Fruit fly (Drosophila melanogaster) S2 (cell line): ENCODE data around the gene CG44362.

Source experiments
- CG8478 ChIP-seq: fragments of >200 bp; optimal IDR thresholded peaks from 2 replicates; lab custom pipeline; 2018
- CTCF ChIP-seq, 2 experiments: fragments of >200 bp; optimal IDR thresholded peaks; 2 replicates each; lab custom pipeline; 2018

DNA sequence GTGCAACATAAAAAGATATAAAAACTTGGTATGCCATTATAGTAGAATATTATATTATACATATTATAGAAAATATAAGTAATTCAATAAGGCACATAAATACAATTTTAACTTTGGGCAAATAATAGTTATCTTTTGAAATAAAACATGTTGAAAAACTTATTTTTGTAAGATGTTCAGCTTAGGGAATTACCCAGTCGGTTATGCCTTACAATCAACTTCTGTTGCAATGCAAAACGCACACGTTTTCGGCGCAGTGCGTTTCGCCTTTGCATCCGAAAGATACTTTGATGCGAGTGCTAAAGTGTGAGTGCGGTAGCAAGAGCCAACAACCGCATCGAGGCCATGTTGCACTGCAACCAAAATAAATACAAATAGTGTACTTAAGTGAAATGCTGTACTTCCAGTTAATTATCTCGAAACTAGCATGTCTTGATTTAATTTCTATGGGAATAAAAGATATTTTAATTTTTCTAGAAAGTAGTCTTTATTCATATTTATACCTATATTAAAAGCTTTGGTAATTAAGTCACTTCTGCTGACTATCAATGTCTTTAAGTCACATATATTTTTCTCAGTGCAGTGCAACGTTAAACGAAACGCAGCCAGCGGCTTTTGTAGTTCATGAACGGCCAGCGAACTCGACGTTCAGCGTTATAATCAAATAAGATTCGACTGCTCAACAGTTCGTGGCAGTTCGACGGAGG is 49.8 kb downstream of the CG44362 start:
- TF ChIP-seq CG8478 (lab: Kevin White, UChicago), result no peak
- no peak for TF ChIP-seq CTCF (optimal IDR thresholded peaks at IDR 0.05; lab: Kevin White, UChicago)
